Fruit fly (Drosophila melanogaster) whole organism, embryonic: ENCODE measurements around the gene Glut3.

Source experiments
- C15 ChIP-seq: fragments of 200-800 bp; sonication (Bioruptor generic); IDR thresholded peaks from 3 replicates; pipeline ENCODE4 v1.3.6; 2022; ENCODE audit warnings: missing biosample characterization, missing genetic modification characterization
- CG10147 ChIP-seq: fragments of 200-800 bp; sonication (Bioruptor generic); optimal IDR thresholded peaks from 2 replicates; lab custom pipeline; 2019; ENCODE audit warnings: missing biosample characterization, mild to moderate bottlenecking, missing genetic modification characterization, moderate library complexity
- CG10366 ChIP-seq: fragments of 200-800 bp; sonication (Bioruptor generic); IDR thresholded peaks from 2 replicates; pipeline ENCODE4 v1.3.6; 2022; ENCODE audit warnings: missing biosample characterization, missing genetic modification characterization
- CG11504 ChIP-seq: fragments of 200-800 bp; sonication (Bioruptor generic); optimal IDR thresholded peaks from 3 replicates; lab custom pipeline; 2019; ENCODE audit warnings: missing biosample characterization, mild to moderate bottlenecking, missing genetic modification characterization, moderate library complexity
- CG11723 ChIP-seq: fragments of 200-800 bp; sonication (Bioruptor generic); optimal IDR thresholded peaks from 2 replicates; lab custom pipeline; 2017; ENCODE audit warnings: missing biosample characterization, mild to moderate bottlenecking, missing genetic modification characterization
- CG1233 ChIP-seq: fragments of 200-800 bp; sonication (Bioruptor generic); optimal IDR thresholded peaks from 4 replicates; lab custom pipeline; 2018; ENCODE audit warnings: missing biosample characterization, mild to moderate bottlenecking, missing genetic modification characterization
- CG13624 ChIP-seq: fragments of 200-800 bp; sonication (Bioruptor generic); optimal IDR thresholded peaks from 2 replicates; lab custom pipeline; 2016; ENCODE audit warnings: missing biosample characterization, missing genetic modification characterization
- CG14014 ChIP-seq: fragments of 200-800 bp; sonication (Bioruptor generic); IDR thresholded peaks from 2 replicates; pipeline ENCODE4 v1.3.6; 2022; ENCODE audit warnings: missing biosample characterization, missing genetic modification characterization
- CG14710 ChIP-seq: fragments of 200-800 bp; sonication (Bioruptor generic); optimal IDR thresholded peaks from 3 replicates; lab custom pipeline; 2019; ENCODE audit warnings: missing biosample characterization, mild to moderate bottlenecking, missing genetic modification characterization, moderate library complexity
- CG15601 ChIP-seq: fragments of 200-800 bp; sonication (Bioruptor generic); optimal IDR thresholded peaks from 3 replicates; lab custom pipeline; 2019; ENCODE audit warnings: missing biosample characterization, mild to moderate bottlenecking, missing genetic modification characterization, moderate library complexity
- CG1602 ChIP-seq: fragments of 200-800 bp; sonication (Bioruptor generic); optimal IDR thresholded peaks from 3 replicates; lab custom pipeline; 2016; ENCODE audit warnings: missing biosample characterization, missing genetic modification characterization
- CG1792 ChIP-seq: fragments of 200-800 bp; sonication (Bioruptor generic); optimal IDR thresholded peaks from 2 replicates; lab custom pipeline; 2016; ENCODE audit warnings: missing biosample characterization, missing genetic modification characterization
- CG2129 ChIP-seq: fragments of 200-800 bp; sonication (Bioruptor generic); IDR thresholded peaks from 2 replicates; pipeline ENCODE4 v1.3.6; 2022; ENCODE audit warnings: missing biosample characterization, missing genetic modification characterization; ENCODE audit not compliant: partially characterized antibody
- CG6791 ChIP-seq: fragments of 200-800 bp; sonication (Bioruptor generic); IDR thresholded peaks from 3 replicates; pipeline ENCODE4 v1.3.6; 2022; ENCODE audit warnings: missing biosample characterization, missing genetic modification characterization; ENCODE audit not compliant: partially characterized antibody
- CG7786 ChIP-seq: fragments of 200-800 bp; sonication (Bioruptor generic); optimal IDR thresholded peaks from 2 replicates; lab custom pipeline; 2016; ENCODE audit warnings: missing biosample characterization, missing genetic modification characterization
- CG8388 ChIP-seq: fragments of 200-800 bp; sonication (Bioruptor generic); optimal IDR thresholded peaks from 2 replicates; lab custom pipeline; 2019; ENCODE audit warnings: missing biosample characterization, mild to moderate bottlenecking, missing genetic modification characterization, moderate library complexity
- CG8924 ChIP-seq: fragments of 200-800 bp; optimal IDR thresholded peaks from 3 replicates; lab custom pipeline; 2019; ENCODE audit warnings: missing biosample characterization, mild to moderate bottlenecking, missing genetic modification characterization, moderate library complexity
- CG9817 ChIP-seq: fragments of 200-800 bp; sonication (Bioruptor generic); optimal IDR thresholded peaks from 2 replicates; lab custom pipeline; 2018; ENCODE audit warnings: missing biosample characterization, mild to moderate bottlenecking, missing genetic modification characterization, moderate library complexity
- D ChIP-seq, 2 experiments: fragments of 200-800 bp in 1 of 2; fragments of >200 bp in 1 of 2; sonication (Bioruptor generic) in 1 of 2; optimal IDR thresholded peaks; 2 replicates in 1 of 2; 3 replicates in 1 of 2; lab custom pipeline; 2017; ENCODE audit warnings: mild to moderate bottlenecking in 1 of 2, missing biosample characterization in 1 of 2, missing genetic modification characterization in 1 of 2, missing genetic modification reagents in 1 of 2
- D19A ChIP-seq: fragments of 200-800 bp; optimal IDR thresholded peaks from 3 replicates; lab custom pipeline; 2019; ENCODE audit warnings: missing biosample characterization, mild to moderate bottlenecking, missing genetic modification characterization, moderate library complexity
- Fer2 ChIP-seq: fragments of 200-800 bp; sonication (Bioruptor generic); optimal IDR thresholded peaks from 2 replicates; lab custom pipeline; 2018; ENCODE audit warnings: missing biosample characterization, mild to moderate bottlenecking, missing genetic modification characterization, moderate library complexity
- GATAe ChIP-seq: fragments of 200-800 bp; sonication (Bioruptor generic); conservative IDR thresholded peaks from 2 replicates; pipeline ENCODE4 v1.3.6; 2022; ENCODE audit warnings: missing biosample characterization, missing genetic modification characterization
- Hey ChIP-seq: fragments of 200-800 bp; sonication (Bioruptor generic); optimal IDR thresholded peaks from 3 replicates; lab custom pipeline; 2018; ENCODE audit warnings: missing biosample characterization, mild to moderate bottlenecking, missing genetic modification characterization
- Ssrp ChIP-seq: fragments of 200-800 bp; sonication (Bioruptor generic); optimal IDR thresholded peaks from 2 replicates; lab custom pipeline; 2018; ENCODE audit warnings: missing biosample characterization, mild to moderate bottlenecking, missing genetic modification characterization, moderate library complexity
- Stat92E ChIP-seq, 3 experiments: fragments of >200 bp in 2 of 3; fragments of 200-800 bp in 1 of 3; sonication (Bioruptor generic) in 1 of 3; optimal IDR thresholded peaks; 2 replicates each; lab custom pipeline; 2017 to 2019; ENCODE audit warnings: missing biosample characterization in 3 of 3, missing genetic modification characterization in 3 of 3, mild to moderate bottlenecking in 1 of 3, moderate library complexity in 1 of 3
- Taf1 ChIP-seq: fragments of 200-800 bp; sonication (Bioruptor generic); IDR thresholded peaks from 2 replicates; pipeline ENCODE4 v1.3.6; 2022; ENCODE audit warnings: missing biosample characterization, missing genetic modification characterization
- Tbp ChIP-seq: fragments of >200 bp; optimal IDR thresholded peaks from 2 replicates; lab custom pipeline; 2018; ENCODE audit warnings: missing biosample characterization, missing genetic modification characterization
- Xbp1 ChIP-seq: fragments of 200-800 bp; sonication (Bioruptor generic); optimal IDR thresholded peaks from 3 replicates; lab custom pipeline; 2016; ENCODE audit warnings: missing biosample characterization, mild to moderate bottlenecking, missing genetic modification characterization
- Xrp1 ChIP-seq: fragments of 200-800 bp; sonication (Bioruptor generic); IDR thresholded peaks from 2 replicates; pipeline ENCODE4 v1.3.6; 2022; ENCODE audit warnings: missing biosample characterization, missing genetic modification characterization
- bcd ChIP-seq: fragments of 200-800 bp; sonication (Bioruptor generic); optimal IDR thresholded peaks from 2 replicates; lab custom pipeline; 2017; ENCODE audit warnings: missing biosample characterization, mild to moderate bottlenecking, missing genetic modification characterization
- bigmax ChIP-seq: fragments of 200-800 bp; sonication (Bioruptor generic); optimal IDR thresholded peaks from 2 replicates; lab custom pipeline; 2018; ENCODE audit warnings: missing biosample characterization, mild to moderate bottlenecking, missing genetic modification characterization
- bowl ChIP-seq: fragments of 200-800 bp; sonication (Bioruptor generic); IDR thresholded peaks from 2 replicates; pipeline ENCODE4 v1.3.6; 2022; ENCODE audit warnings: missing biosample characterization, missing genetic modification characterization
- corto ChIP-seq: fragments of 200-800 bp; sonication (Bioruptor generic); optimal IDR thresholded peaks from 2 replicates; lab custom pipeline; 2016; ENCODE audit warnings: missing biosample characterization, mild to moderate bottlenecking, missing genetic modification characterization, moderate library complexity
- ems ChIP-seq: fragments of 200-800 bp; sonication (Bioruptor generic); optimal IDR thresholded peaks from 3 replicates; lab custom pipeline; 2016; ENCODE audit warnings: missing biosample characterization, missing genetic modification characterization
- grau ChIP-seq: fragments of 200-800 bp; optimal IDR thresholded peaks from 3 replicates; lab custom pipeline; 2019; ENCODE audit warnings: missing biosample characterization, mild to moderate bottlenecking, missing genetic modification characterization, moderate library complexity
- grn ChIP-seq: fragments of 200-800 bp; sonication (Bioruptor generic); optimal IDR thresholded peaks from 3 replicates; lab custom pipeline; 2017; ENCODE audit warnings: missing biosample characterization, missing genetic modification characterization
- gsb ChIP-seq: fragments of 200-800 bp; sonication (Bioruptor generic); IDR thresholded peaks from 2 replicates; pipeline ENCODE4 v1.3.6; 2022; ENCODE audit warnings: missing biosample characterization, missing genetic modification characterization
- hbn ChIP-seq: fragments of 200-800 bp; sonication (Bioruptor generic); IDR thresholded peaks from 2 replicates; pipeline ENCODE4 v1.3.6; 2022; ENCODE audit warnings: missing biosample characterization, missing genetic modification characterization; ENCODE audit not compliant: partially characterized antibody
- nau ChIP-seq: fragments of 200-800 bp; sonication (Bioruptor generic); optimal IDR thresholded peaks from 3 replicates; lab custom pipeline; 2017; ENCODE audit warnings: missing biosample characterization, mild to moderate bottlenecking, missing genetic modification characterization, missing genetic modification reagents
- org-1 ChIP-seq: fragments of 200-800 bp; sonication (Bioruptor generic); optimal IDR thresholded peaks from 2 replicates; lab custom pipeline; 2017; ENCODE audit warnings: missing biosample characterization, missing genetic modification characterization
- p53 ChIP-seq: fragments of 200-800 bp; sonication (Bioruptor generic); optimal IDR thresholded peaks from 2 replicates; lab custom pipeline; 2016; ENCODE audit warnings: missing biosample characterization, missing genetic modification characterization
- pfk ChIP-seq: fragments of 200-800 bp; sonication (Bioruptor generic); optimal IDR thresholded peaks from 2 replicates; lab custom pipeline; 2018; ENCODE audit warnings: missing biosample characterization, mild to moderate bottlenecking, missing genetic modification characterization, moderate library complexity
- pita ChIP-seq: fragments of 200-800 bp; sonication (Bioruptor generic); optimal IDR thresholded peaks from 2 replicates; lab custom pipeline; 2017; ENCODE audit warnings: missing biosample characterization, mild to moderate bottlenecking, missing genetic modification characterization
- row ChIP-seq: fragments of 200-800 bp; sonication (Bioruptor generic); IDR thresholded peaks from 3 replicates; pipeline ENCODE4 v1.3.6; 2022; ENCODE audit warnings: missing biosample characterization, missing genetic modification characterization
- slbo ChIP-seq: fragments of 200-800 bp; sonication (Bioruptor generic); IDR thresholded peaks from 2 replicates; pipeline ENCODE4 v1.3.6; 2022; ENCODE audit warnings: missing biosample characterization, missing genetic modification characterization
- slou ChIP-seq: fragments of 200-800 bp; sonication (Bioruptor generic); optimal IDR thresholded peaks from 3 replicates; lab custom pipeline; 2016; ENCODE audit warnings: missing biosample characterization, missing genetic modification characterization
- tio ChIP-seq: fragments of 200-800 bp; sonication (Bioruptor generic); optimal IDR thresholded peaks from 2 replicates; lab custom pipeline; 2017; ENCODE audit warnings: missing biosample characterization, missing genetic modification characterization, inconsistent platforms
- unc-4 ChIP-seq: fragments of 200-800 bp; sonication (Bioruptor generic); IDR thresholded peaks from 2 replicates; pipeline ENCODE4 v1.3.6; 2022; ENCODE audit warnings: missing biosample characterization, missing genetic modification characterization; ENCODE audit not compliant: partially characterized antibody
- wor ChIP-seq: fragments of 200-800 bp; sonication (Bioruptor generic); IDR thresholded peaks from 2 replicates; pipeline ENCODE4 v1.3.6; 2022; ENCODE audit warnings: missing biosample characterization, missing genetic modification characterization

The Glut3 gene

DNA sequence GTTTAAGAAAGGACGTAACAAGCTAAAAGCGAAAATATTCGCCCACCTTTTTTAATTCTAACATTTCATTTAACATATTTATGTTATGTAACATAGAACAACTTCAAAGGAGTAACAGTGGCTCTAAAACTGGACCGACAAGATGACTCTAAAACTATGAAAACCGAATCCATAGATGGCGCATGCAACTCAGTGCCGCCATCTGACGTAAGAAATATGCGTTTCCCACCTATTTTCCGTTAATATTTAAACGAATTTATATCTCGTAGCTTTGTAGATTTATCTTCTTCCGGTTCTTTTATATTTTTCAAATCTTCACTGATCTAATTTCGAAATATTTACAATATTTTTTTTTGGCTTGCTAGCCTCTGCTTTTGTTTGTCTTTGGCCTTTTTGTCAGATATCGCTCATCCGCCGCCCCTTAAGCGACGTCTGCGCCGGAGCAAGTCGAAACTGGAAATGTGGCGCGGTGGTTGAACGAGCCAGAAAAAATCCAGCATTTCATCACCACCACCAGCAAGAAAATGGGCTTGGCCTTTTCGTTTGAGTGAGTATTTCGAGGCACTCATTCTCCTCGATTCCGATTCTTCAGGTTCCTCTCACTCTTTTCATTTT lies 39.4 kb upstream of the Glut3 start (continued):
- no peak for TF ChIP-seq Fer2 (tag; lab: Kevin White, UChicago)
- TF ChIP-seq CG10366 (GFP tag; lab: Robert Waterston, UW) = 0 out of 2 replicates have a peak, but pooled peaks have one; percentile 26
- peak; percentile 55; the same call in 2 of the 3 replicates for TF ChIP-seq CG6791 (GFP tag; lab: Robert Waterston, UW)
- peak; percentile 37 for TF ChIP-seq CG1602 (GFP tag; lab: Kevin White, UChicago)
- TF ChIP-seq CG15601 (tag; lab: Kevin White, UChicago) = peak; percentile 41
- TF ChIP-seq unc-4 (GFP tag; lab: Robert Waterston, UW) = no peak
- TF ChIP-seq CG13624 (GFP tag; lab: Kevin White, UChicago) = peak; percentile 13
- 0 out of 2 replicates have a peak, but pooled peaks have one; percentile 32 for TF ChIP-seq Xrp1 (GFP tag; lab: Robert Waterston, UW)
- TF ChIP-seq CG10147 (GFP tag; lab: Kevin White, UChicago) = no peak
- no peak for TF ChIP-seq bigmax
- no peak for TF ChIP-seq CG14014 (GFP tag; lab: Robert Waterston, UW)
- no peak for TF ChIP-seq hbn (GFP tag; lab: Robert Waterston, UW)
- TF ChIP-seq row (GFP tag; lab: Robert Waterston, UW) = no peak
- TF ChIP-seq ems (GFP tag; lab: Kevin White, UChicago) = no peak
- TF ChIP-seq org-1 (GFP tag; lab: Kevin White, UChicago) = no peak
- TF ChIP-seq C15 = no peak
- peak; percentile 8 for TF ChIP-seq CG7786 (GFP tag; lab: Kevin White, UChicago)
- TF ChIP-seq CG8924 (tag; lab: Kevin White, UChicago) = no peak
- no peak for TF ChIP-seq bcd (GFP tag; lab: Kevin White, UChicago)
- TF ChIP-seq GATAe (GFP tag; lab: Robert Waterston, UW) = no peak
- TF ChIP-seq nau (GFP tag; lab: Kevin White, UChicago) = peak; percentile 19
- TF ChIP-seq Xbp1 = peak; percentile 70
- TF ChIP-seq p53 = no peak
- peak; percentile 9 for TF ChIP-seq CG9817 (tag; lab: Kevin White, UChicago)
- no peak for TF ChIP-seq gsb (GFP tag; lab: Robert Waterston, UW)
- peak; percentile 1 for TF ChIP-seq Tbp (GFP tag; lab: Kevin White, UChicago)
- TF ChIP-seq CG8388 = no peak
- no peak for TF ChIP-seq D (optimal IDR thresholded peaks at IDR 0.05; lab: Kevin White, UChicago)
- peak; percentile 8 for TF ChIP-seq D (GFP tag; optimal IDR thresholded peaks at IDR 0.05; lab: Kevin White, UChicago)
- TF ChIP-seq Taf1 (GFP tag; lab: Robert Waterston, UW) = no peak
- no peak for TF ChIP-seq bowl (GFP tag; lab: Robert Waterston, UW)
- no peak for TF ChIP-seq slou (GFP tag; lab: Kevin White, UChicago)
- peak in 1 of 3 experiments; percentile 29 for TF ChIP-seq Stat92E (GFP tag; optimal IDR thresholded peaks at IDR 0.05; lab: Kevin White, UChicago)
- TF ChIP-seq grau (tag; lab: Kevin White, UChicago) = peak; percentile 44
- TF ChIP-seq CG2129 = no peak
- TF ChIP-seq CG1233 (GFP tag; lab: Kevin White, UChicago) = no peak
- TF ChIP-seq pfk = no peak
- TF ChIP-seq slbo = peak; percentile 34; the same call in 1 of the 2 replicates
- TF ChIP-seq pita (GFP tag; lab: Kevin White, UChicago) = peak; percentile 58
- TF ChIP-seq D19A = peak; percentile 20
- TF ChIP-seq grn (GFP tag; lab: Kevin White, UChicago) = peak; percentile 5
- peak; percentile 52 for TF ChIP-seq CG11504 (tag; lab: Kevin White, UChicago)
- TF ChIP-seq CG1792 (GFP tag; lab: Kevin White, UChicago) = no peak
- TF ChIP-seq CG14710 = peak; percentile 27
- TF ChIP-seq corto (GFP tag; lab: Kevin White, UChicago) = no peak
- TF ChIP-seq Ssrp (tag; lab: Kevin White, UChicago) = no peak
- no peak for TF ChIP-seq CG11723 (GFP tag; lab: Kevin White, UChicago)
- TF ChIP-seq wor (GFP tag; lab: Robert Waterston, UW) = no peak
- TF ChIP-seq tio (GFP tag; lab: Kevin White, UChicago) = no peak
- no peak for TF ChIP-seq Hey (tag; lab: Kevin White, UChicago)
